Worm (Caenorhabditis elegans) whole organism, midembryonic: ENCODE data around the gene prp-39.

Experiments used
- T22C8.4 ChIP-seq: fragments of 200-800 bp; sonication (Bioruptor generic); IDR thresholded peaks from 2 replicates; pipeline ENCODE4 v1.3.6; 2022; ENCODE audit warnings: missing genetic modification characterization, missing compliant biosample characterization
- cog-1 ChIP-seq: sonication (generic microtip); optimal IDR thresholded peaks from 2 replicates; lab custom pipeline; 2016; ENCODE audit warnings: missing genetic modification characterization, missing compliant biosample characterization
- flt-1 ChIP-seq: fragments of 200-800 bp; sonication (Bioruptor generic); IDR thresholded peaks from 2 replicates; pipeline ENCODE4 v1.3.6; 2022; ENCODE audit warnings: missing genetic modification characterization, missing compliant biosample characterization
- klf-2 ChIP-seq: fragments of 200-800 bp; sonication (Bioruptor generic); conservative IDR thresholded peaks from 2 replicates; pipeline ENCODE4 v1.3.6; 2022; ENCODE audit warnings: missing genetic modification reagents, missing genetic modification characterization, missing compliant biosample characterization
- tab-1 ChIP-seq: fragments of 200-800 bp; sonication (Bioruptor generic); IDR thresholded peaks from 2 replicates; pipeline ENCODE4 v1.3.6; 2022; ENCODE audit warnings: missing genetic modification characterization, missing compliant biosample characterization
- ztf-23 ChIP-seq: fragments of 200-800 bp; sonication (Bioruptor generic); IDR thresholded peaks from 2 replicates; pipeline ENCODE4 v1.3.6; 2022; ENCODE audit warnings: missing genetic modification reagents, missing genetic modification characterization, missing compliant biosample characterization
- ztf-29 ChIP-seq: fragments of 200-800 bp; sonication (Bioruptor generic); IDR thresholded peaks from 2 replicates; pipeline ENCODE4 v1.3.6; 2022; ENCODE audit warnings: missing genetic modification reagents, missing genetic modification characterization, missing compliant biosample characterization

- TF ChIP-seq ztf-29 (GFP tag; lab: Robert Waterston, UW) (no peak), T22C8.4 (GFP tag; lab: Robert Waterston, UW) (no peak), klf-2 (GFP tag; lab: Robert Waterston, UW) (no peak), cog-1 (tag; lab: Kevin White, UChicago) (no peak), tab-1 (no peak), ztf-23 (GFP tag; lab: Robert Waterston, UW) (no peak), flt-1 (no peak)
Observed at ce11 chrV:5708331-5708730, 25.9 kb upstream of the prp-39 start.
